Fruit fly (Drosophila melanogaster) whole organism, pupa: ENCODE data around the gene AhcyL2.

Experiments used
- CG10348 ChIP-seq: fragments of 200-800 bp; sonication (Bioruptor generic); IDR thresholded peaks from 2 replicates; pipeline ENCODE4 v1.3.6; 2022; ENCODE audit warnings: missing biosample characterization, missing genetic modification characterization
- CG13204 ChIP-seq: fragments of 200-800 bp; sonication (Bioruptor generic); optimal IDR thresholded peaks from 2 replicates; lab custom pipeline; 2018; ENCODE audit warnings: missing biosample characterization, mild to moderate bottlenecking, missing genetic modification characterization, moderate library complexity
- CG14655 ChIP-seq: fragments of 200-800 bp; sonication (Bioruptor generic); optimal IDR thresholded peaks from 3 replicates; lab custom pipeline; 2017; ENCODE audit warnings: mild to moderate bottlenecking, missing biosample characterization, missing genetic modification reagents, missing genetic modification characterization
- CG15710 ChIP-seq: fragments of 200-800 bp; sonication (Bioruptor generic); optimal IDR thresholded peaks from 2 replicates; lab custom pipeline; 2018; ENCODE audit warnings: missing biosample characterization, mild to moderate bottlenecking, missing genetic modification characterization, moderate library complexity
- CG32121 ChIP-seq: fragments of 200-800 bp; sonication (Bioruptor generic); IDR thresholded peaks from 2 replicates; pipeline ENCODE4 v1.3.6; 2022; ENCODE audit warnings: missing biosample characterization, missing genetic modification characterization
- CG8159 ChIP-seq: fragments of 200-800 bp; sonication (Bioruptor generic); optimal IDR thresholded peaks from 3 replicates; lab custom pipeline; 2018; ENCODE audit warnings: missing biosample characterization, mild to moderate bottlenecking, missing genetic modification characterization, moderate library complexity
- CG8301 ChIP-seq: fragments of 200-800 bp; sonication (Bioruptor generic); optimal IDR thresholded peaks from 2 replicates; lab custom pipeline; 2018; ENCODE audit warnings: missing biosample characterization, mild to moderate bottlenecking, missing genetic modification characterization
- CG9948 ChIP-seq: fragments of 200-800 bp; sonication (Bioruptor generic); optimal IDR thresholded peaks from 2 replicates; lab custom pipeline; 2018; ENCODE audit warnings: missing biosample characterization, mild to moderate bottlenecking, missing genetic modification characterization, moderate library complexity
- EcR ChIP-seq: fragments of 200-800 bp; sonication (Bioruptor generic); optimal IDR thresholded peaks from 3 replicates; lab custom pipeline; 2019; ENCODE audit warnings: missing biosample characterization, missing genetic modification characterization, mild to moderate bottlenecking, moderate library complexity, missing genetic modification reagents
- Pif1A ChIP-seq: fragments of 200-800 bp; sonication (Bioruptor generic); optimal IDR thresholded peaks from 3 replicates; lab custom pipeline; 2016; ENCODE audit warnings: missing biosample characterization, missing genetic modification characterization
- Pif1B ChIP-seq: fragments of 200-800 bp; sonication (Bioruptor generic); optimal IDR thresholded peaks from 3 replicates; lab custom pipeline; 2016; ENCODE audit warnings: missing biosample characterization, missing genetic modification characterization
- Snoo ChIP-seq: fragments of 200-800 bp; sonication (Bioruptor generic); optimal IDR thresholded peaks from 3 replicates; lab custom pipeline; 2017; ENCODE audit warnings: missing biosample characterization, mild to moderate bottlenecking, missing genetic modification characterization, inconsistent platforms
- gl ChIP-seq: fragments of 200-800 bp; sonication (Bioruptor generic); optimal IDR thresholded peaks from 2 replicates; lab custom pipeline; 2018; ENCODE audit warnings: missing biosample characterization, mild to moderate bottlenecking, missing genetic modification characterization
- rn ChIP-seq: fragments of 200-800 bp; sonication (Bioruptor generic); IDR thresholded peaks from 2 replicates; pipeline ENCODE4 v1.3.6; 2022; ENCODE audit warnings: missing biosample characterization, missing genetic modification characterization

DNA sequence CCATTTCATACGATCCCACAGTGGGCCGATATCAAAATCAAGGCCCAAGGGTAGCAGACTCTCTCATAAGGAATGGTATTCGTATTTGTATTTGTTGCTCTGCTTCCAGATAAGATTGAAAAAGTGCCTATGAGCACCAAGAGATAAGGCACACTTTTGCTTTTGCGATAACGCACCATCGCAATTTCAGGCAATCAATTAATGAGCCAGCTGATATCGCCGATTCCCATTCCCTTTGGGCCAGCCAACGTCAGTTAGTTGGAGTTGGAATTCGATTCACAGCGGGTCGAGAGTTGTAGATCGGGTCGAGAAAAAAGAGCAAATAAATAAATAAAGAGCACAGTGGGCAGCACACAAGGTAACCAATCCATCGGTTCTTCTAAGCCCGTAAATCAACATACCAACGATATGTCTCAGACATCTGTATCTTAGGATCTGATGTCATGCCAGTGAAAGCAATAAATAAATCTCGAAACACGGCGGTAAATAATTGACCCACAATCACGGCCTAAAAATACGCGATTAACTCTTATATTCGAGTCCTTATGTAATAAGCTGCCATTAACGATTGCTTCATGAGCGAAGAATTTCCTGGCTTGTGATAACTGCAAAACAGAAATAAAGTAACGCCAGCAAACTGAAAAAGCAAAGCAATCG is 26.2 kb upstream of the AhcyL2 start, which contains the start of gene CG8907:
- TF ChIP-seq EcR (peak; percentile 31), gl (tag; lab: Kevin White, UChicago) (no peak), CG14655 (GFP tag; lab: Kevin White, UChicago) (no peak), Pif1B (no peak), CG13204 (GFP tag; lab: Kevin White, UChicago) (no peak), CG9948 (tag; lab: Kevin White, UChicago) (no peak), Snoo (tag; lab: Kevin White, UChicago) (no peak), rn (GFP tag; lab: Robert Waterston, UW) (no peak), CG15710 (tag; lab: Kevin White, UChicago) (no peak), CG32121 (no peak), CG10348 (GFP tag; lab: Robert Waterston, UW) (no peak), CG8301 (tag; lab: Kevin White, UChicago) (no peak), Pif1A (no peak), CG8159 (tag; lab: Kevin White, UChicago) (no peak)
